Worm (Caenorhabditis elegans) whole organism, midembryonic: ENCODE results near the gene mks-5.

ENCODE experiments used
- T22C8.4 ChIP-seq: fragments of 200-800 bp; sonication (Bioruptor generic); IDR thresholded peaks from 2 replicates; pipeline ENCODE4 v1.3.6; 2022; ENCODE audit warnings: missing genetic modification characterization, missing compliant biosample characterization
- cog-1 ChIP-seq: sonication (generic microtip); optimal IDR thresholded peaks from 2 replicates; lab custom pipeline; 2016; ENCODE audit warnings: missing genetic modification characterization, missing compliant biosample characterization
- flt-1 ChIP-seq: fragments of 200-800 bp; sonication (Bioruptor generic); IDR thresholded peaks from 2 replicates; pipeline ENCODE4 v1.3.6; 2022; ENCODE audit warnings: missing genetic modification characterization, missing compliant biosample characterization
- klf-2 ChIP-seq: fragments of 200-800 bp; sonication (Bioruptor generic); conservative IDR thresholded peaks from 2 replicates; pipeline ENCODE4 v1.3.6; 2022; ENCODE audit warnings: missing genetic modification reagents, missing genetic modification characterization, missing compliant biosample characterization
- med-1 ChIP-seq: sonication (generic microtip); optimal IDR thresholded peaks from 2 replicates; lab custom pipeline; 2017; ENCODE audit warnings: missing genetic modification characterization, mild to moderate bottlenecking, missing compliant biosample characterization, antibody characterized with exemption, missing genetic modification reagents; ENCODE audit not compliant: insufficient read depth
- ref-1 ChIP-seq: fragments of 200-800 bp; sonication (Bioruptor generic); conservative IDR thresholded peaks from 2 replicates; pipeline ENCODE4 v1.3.6; 2022; ENCODE audit warnings: missing genetic modification reagents, missing genetic modification characterization, missing compliant biosample characterization
- tab-1 ChIP-seq: fragments of 200-800 bp; sonication (Bioruptor generic); IDR thresholded peaks from 2 replicates; pipeline ENCODE4 v1.3.6; 2022; ENCODE audit warnings: missing genetic modification characterization, missing compliant biosample characterization
- ztf-23 ChIP-seq: fragments of 200-800 bp; sonication (Bioruptor generic); IDR thresholded peaks from 2 replicates; pipeline ENCODE4 v1.3.6; 2022; ENCODE audit warnings: missing genetic modification reagents, missing genetic modification characterization, missing compliant biosample characterization
- ztf-29 ChIP-seq: fragments of 200-800 bp; sonication (Bioruptor generic); IDR thresholded peaks from 2 replicates; pipeline ENCODE4 v1.3.6; 2022; ENCODE audit warnings: missing genetic modification reagents, missing genetic modification characterization, missing compliant biosample characterization

The mks-5 gene

ce11 chrII:10723069-10723468 is 3.0 kb downstream of the mks-5 start, which contains the start of gene C09G5.14:
Gene C09G5.14 (minus strand): TSS chrII:10723169.
- TF ChIP-seq tab-1 (GFP tag; lab: Robert Waterston, UW): no peak
- no peak for TF ChIP-seq ztf-23 (GFP tag; lab: Robert Waterston, UW)
- TF ChIP-seq T22C8.4 (GFP tag; lab: Robert Waterston, UW): no peak
- TF ChIP-seq med-1 (GFP tag; lab: Kevin White, UChicago): no peak
- no peak for TF ChIP-seq klf-2 (GFP tag; lab: Robert Waterston, UW)
- TF ChIP-seq flt-1: no peak

DNA sequence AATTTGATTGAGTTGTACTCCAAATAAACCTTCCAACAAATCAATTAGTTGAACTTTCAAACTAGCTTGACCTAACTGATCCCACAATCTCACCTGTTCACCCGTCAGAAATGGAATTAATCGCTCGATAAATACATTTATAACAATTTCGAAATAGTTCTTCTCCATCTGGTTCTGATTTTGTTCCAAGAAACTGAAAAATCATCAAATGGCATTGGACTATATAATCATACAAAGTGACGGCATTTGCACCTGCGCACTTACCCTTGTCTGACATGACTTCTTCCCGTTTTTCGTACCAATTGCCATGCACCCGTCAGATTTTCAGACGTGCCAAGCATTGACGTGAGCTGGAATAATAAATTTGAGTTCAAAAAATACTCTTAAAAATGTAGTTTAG is 10.7 kb downstream of the mks-5 start:
- TF ChIP-seq tab-1 (GFP tag; lab: Robert Waterston, UW) (no peak), T22C8.4 (GFP tag; lab: Robert Waterston, UW) (no peak), cog-1 (tag; lab: Kevin White, UChicago) (no peak), flt-1 (no peak), ztf-23 (GFP tag; lab: Robert Waterston, UW) (no peak), klf-2 (GFP tag; lab: Robert Waterston, UW) (no peak), ref-1 (GFP tag; lab: Robert Waterston, UW) (no peak), med-1 (GFP tag; lab: Kevin White, UChicago) (no peak), ztf-29 (GFP tag; lab: Robert Waterston, UW) (no peak)

DNA sequence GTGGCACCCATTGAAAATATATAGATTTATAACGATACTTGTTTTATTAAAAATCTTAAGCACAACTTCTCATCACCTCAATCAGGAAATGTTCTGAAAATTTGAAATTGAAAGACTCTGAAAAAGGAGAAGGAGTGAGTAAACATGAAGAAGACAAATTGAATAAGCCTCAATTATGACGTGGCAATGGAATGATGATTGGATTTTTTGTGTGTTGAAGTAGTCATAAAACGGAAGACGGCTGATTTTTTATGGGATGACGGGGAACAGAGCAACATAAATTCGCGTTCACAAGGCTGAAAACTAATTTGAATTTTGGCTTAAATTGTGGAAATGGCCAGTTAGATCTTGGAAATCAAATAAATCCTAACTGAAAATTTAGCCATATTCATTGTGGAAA is 11.5 kb downstream of the mks-5 start, which contains the start of gene glb-12:
Gene glb-12 (minus strand): TSS at position 101 of the 400 bp plus-strand sequence.
- TF ChIP-seq med-1 (GFP tag; lab: Kevin White, UChicago) (no peak), klf-2 (GFP tag; lab: Robert Waterston, UW) (no peak), ref-1 (GFP tag; lab: Robert Waterston, UW) (no peak), ztf-29 (GFP tag; lab: Robert Waterston, UW) (no peak), tab-1 (GFP tag; lab: Robert Waterston, UW) (no peak), flt-1 (no peak), cog-1 (tag; lab: Kevin White, UChicago) (no peak), T22C8.4 (GFP tag; lab: Robert Waterston, UW) (no peak), ztf-23 (GFP tag; lab: Robert Waterston, UW) (no peak)

- TF ChIP-seq cog-1 (tag; lab: Kevin White, UChicago) (no peak), ztf-23 (GFP tag; lab: Robert Waterston, UW) (no peak), T22C8.4 (GFP tag; lab: Robert Waterston, UW) (no peak), ztf-29 (GFP tag; lab: Robert Waterston, UW) (no peak)
Observed at ce11 chrII:10737059-10737458, 17.0 kb downstream of the mks-5 start, which contains the start of gene C52A11.3. Gene C52A11.3 (plus strand): TSS chrII:10737359.

DNA sequence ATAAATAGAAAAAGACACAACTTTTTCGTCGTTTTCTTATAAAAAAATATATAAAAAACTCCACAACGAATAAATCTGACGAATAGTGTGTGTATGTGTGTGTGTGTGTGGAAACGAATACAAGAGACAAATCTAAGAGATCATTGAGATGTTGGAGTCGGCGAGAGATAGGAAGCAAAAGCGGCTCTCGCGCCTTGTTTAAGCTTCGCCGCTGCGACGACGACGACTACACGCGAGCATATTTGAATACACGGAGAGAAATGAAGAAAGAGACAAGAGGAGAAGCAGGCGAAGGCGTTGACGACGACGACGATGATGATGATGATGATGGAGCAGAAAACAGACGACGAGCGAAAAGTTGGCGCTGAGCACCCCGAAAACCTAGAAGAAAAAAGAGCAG is 24.8 kb downstream of the mks-5 start:
- TF ChIP-seq ztf-23 (GFP tag; lab: Robert Waterston, UW) (no peak), tab-1 (GFP tag; lab: Robert Waterston, UW) (no peak), ref-1 (GFP tag; lab: Robert Waterston, UW) (no peak), med-1 (GFP tag; lab: Kevin White, UChicago) (no peak), cog-1 (tag; lab: Kevin White, UChicago) (no peak), flt-1 (no peak), T22C8.4 (GFP tag; lab: Robert Waterston, UW) (no peak), klf-2 (GFP tag; lab: Robert Waterston, UW) (no peak), ztf-29 (GFP tag; lab: Robert Waterston, UW) (no peak)

DNA sequence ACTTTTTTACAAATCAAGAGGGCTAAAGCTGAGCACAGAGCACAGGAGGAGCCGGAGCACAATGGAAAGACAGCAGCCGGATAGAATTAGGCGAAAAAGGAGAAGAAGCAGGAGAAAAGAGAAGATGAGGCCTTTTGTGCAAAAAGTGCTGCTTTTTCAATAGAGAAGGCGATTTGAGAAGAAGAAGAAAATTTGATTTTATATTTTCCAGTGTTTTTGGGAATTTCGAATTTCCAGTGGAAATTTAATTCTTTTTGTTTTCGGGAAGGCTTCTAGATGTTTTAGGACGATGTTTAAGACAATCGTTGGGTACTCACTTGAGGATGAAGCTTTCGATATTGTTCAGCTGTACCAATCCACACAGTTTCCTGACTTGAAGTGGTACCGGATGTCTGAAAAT is 33.7 kb downstream of the mks-5 start:
- TF ChIP-seq tab-1 (GFP tag; lab: Robert Waterston, UW): no peak
- TF ChIP-seq flt-1: no peak
- no peak for TF ChIP-seq T22C8.4 (GFP tag; lab: Robert Waterston, UW)
- TF ChIP-seq cog-1 (tag; lab: Kevin White, UChicago): no peak
- TF ChIP-seq ztf-29 (GFP tag; lab: Robert Waterston, UW): no peak
- no peak for TF ChIP-seq ztf-23 (GFP tag; lab: Robert Waterston, UW)

ce11 chrII:10755455-10755854 is 35.4 kb downstream of the mks-5 start:
- TF ChIP-seq ztf-29 (GFP tag; lab: Robert Waterston, UW) (no peak), T22C8.4 (GFP tag; lab: Robert Waterston, UW) (no peak), flt-1 (no peak), cog-1 (tag; lab: Kevin White, UChicago) (no peak), ztf-23 (GFP tag; lab: Robert Waterston, UW) (no peak), ref-1 (GFP tag; lab: Robert Waterston, UW) (no peak), med-1 (GFP tag; lab: Kevin White, UChicago) (no peak), klf-2 (GFP tag; lab: Robert Waterston, UW) (no peak)

DNA sequence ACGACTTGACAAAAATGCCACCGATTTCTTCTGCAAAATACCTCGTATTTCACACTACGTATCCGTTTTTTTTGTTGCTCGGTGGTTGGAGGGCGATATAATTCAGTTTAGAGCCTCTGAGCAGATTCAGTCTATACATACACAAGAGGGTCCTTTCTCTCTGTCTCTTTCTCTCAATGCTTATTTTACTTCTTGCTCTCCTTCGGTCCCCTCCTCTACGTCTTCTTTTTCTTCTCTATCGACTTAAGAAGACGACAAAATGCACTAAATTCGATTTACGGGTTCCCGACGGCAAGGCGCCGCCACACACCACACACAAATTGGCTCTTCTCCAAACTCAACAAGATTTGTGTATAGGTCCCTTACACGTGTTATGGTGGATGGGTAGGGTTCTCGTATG is 38.9 kb downstream of the mks-5 start:
- TF ChIP-seq T22C8.4 (GFP tag; lab: Robert Waterston, UW) (no peak), ztf-29 (GFP tag; lab: Robert Waterston, UW) (no peak), flt-1 (no peak), med-1 (GFP tag; lab: Kevin White, UChicago) (no peak), klf-2 (GFP tag; lab: Robert Waterston, UW) (no peak), tab-1 (GFP tag; lab: Robert Waterston, UW) (no peak), ztf-23 (GFP tag; lab: Robert Waterston, UW) (no peak), ref-1 (GFP tag; lab: Robert Waterston, UW) (no peak), cog-1 (tag; lab: Kevin White, UChicago) (no peak)

DNA sequence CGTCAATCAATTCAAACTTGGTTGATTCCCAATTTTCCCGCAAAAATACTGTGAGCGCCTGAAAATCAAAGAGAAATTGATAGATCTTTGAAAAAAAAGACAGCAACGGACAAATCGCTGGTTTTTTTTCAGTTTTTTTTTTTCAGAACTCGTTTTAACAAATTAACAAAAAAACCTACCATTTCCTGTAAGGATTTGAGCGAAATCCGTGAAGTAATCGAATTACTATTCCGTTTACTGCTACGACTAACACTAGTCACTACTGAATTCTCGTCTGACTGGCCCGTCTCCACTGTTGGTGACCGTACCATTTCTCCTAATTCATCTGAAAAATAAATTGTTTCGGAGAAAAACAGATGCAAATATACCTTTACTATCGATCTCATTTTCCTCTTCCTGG is 39.4 kb downstream of the mks-5 start:
- no peak for TF ChIP-seq flt-1
- TF ChIP-seq klf-2 (GFP tag; lab: Robert Waterston, UW): no peak
- no peak for TF ChIP-seq ztf-23 (GFP tag; lab: Robert Waterston, UW)
- no peak for TF ChIP-seq med-1 (GFP tag; lab: Kevin White, UChicago)
- no peak for TF ChIP-seq T22C8.4 (GFP tag; lab: Robert Waterston, UW)
- TF ChIP-seq ref-1 (GFP tag; lab: Robert Waterston, UW): no peak
- TF ChIP-seq cog-1 (tag; lab: Kevin White, UChicago): no peak
- TF ChIP-seq ztf-29 (GFP tag; lab: Robert Waterston, UW): no peak
- no peak for TF ChIP-seq tab-1 (GFP tag; lab: Robert Waterston, UW)
